Worm (Caenorhabditis elegans) whole organism, L3 larva: ENCODE measurements around the gene K11H3.3.

Source experiments
- R02D3.7 ChIP-seq: fragments of 150-350 bp; optimal IDR thresholded peaks from 2 replicates; lab custom pipeline; 2014; ENCODE audit warnings: missing biosample characterization, missing genetic modification characterization
- ZK546.5 ChIP-seq: sonication (generic microtip); optimal IDR thresholded peaks from 2 replicates; lab custom pipeline; 2017; ENCODE audit warnings: missing biosample characterization, missing genetic modification characterization
- aly-2 ChIP-seq: fragments of 150-350 bp; optimal IDR thresholded peaks from 2 replicates; lab custom pipeline; 2014; ENCODE audit warnings: missing biosample characterization, missing genetic modification characterization
- ama-1 ChIP-seq: fragments of 150-350 bp; optimal IDR thresholded peaks from 2 replicates; lab custom pipeline; 2018
- ceh-16 ChIP-seq: sonication (generic microtip); optimal IDR thresholded peaks from 2 replicates; lab custom pipeline; 2017; ENCODE audit warnings: missing biosample characterization, missing genetic modification characterization
- ceh-82 ChIP-seq: fragments of 150-350 bp; optimal IDR thresholded peaks from 2 replicates; lab custom pipeline; 2014; ENCODE audit warnings: missing biosample characterization, missing genetic modification characterization
- daf-12 ChIP-seq: fragments of 150-350 bp; optimal IDR thresholded peaks from 2 replicates; lab custom pipeline; 2014; ENCODE audit warnings: missing biosample characterization, missing genetic modification reagents, missing genetic modification characterization
- egl-27 ChIP-seq: sonication (generic microtip); optimal IDR thresholded peaks from 4 replicates; lab custom pipeline; 2017; ENCODE audit warnings: missing biosample characterization, missing genetic modification reagents, missing genetic modification characterization
- egl-5 ChIP-seq: fragments of 150-350 bp; optimal IDR thresholded peaks from 2 replicates; lab custom pipeline; 2017; ENCODE audit warnings: missing biosample characterization, missing genetic modification reagents, missing genetic modification characterization, inconsistent platforms
- elt-1 ChIP-seq: fragments of 150-350 bp; optimal IDR thresholded peaks from 2 replicates; lab custom pipeline; 2014; ENCODE audit warnings: missing biosample characterization, missing genetic modification characterization
- elt-2 ChIP-seq: sonication (generic microtip); optimal IDR thresholded peaks from 2 replicates; lab custom pipeline; 2016; ENCODE audit warnings: missing genetic modification reagents, mild to moderate bottlenecking, missing genetic modification characterization, missing compliant biosample characterization
- elt-3 ChIP-seq, 3 experiments: fragments of 150-350 bp in 1 of 3; sonication (generic microtip) in 2 of 3; optimal IDR thresholded peaks; 2 replicates in 2 of 3; 4 replicates in 1 of 3; lab custom pipeline; 2014 to 2017; ENCODE audit warnings: missing biosample characterization in 3 of 3, missing genetic modification characterization in 3 of 3
- eor-1 ChIP-seq, 2 experiments: fragments of 150-350 bp; optimal IDR thresholded peaks; 2 replicates each; lab custom pipeline; 2014 to 2018; ENCODE audit warnings: missing biosample characterization in 2 of 2, missing genetic modification characterization in 2 of 2
- fkh-10 ChIP-seq: sonication (generic microtip); optimal IDR thresholded peaks from 2 replicates; lab custom pipeline; 2017; ENCODE audit warnings: missing biosample characterization, missing genetic modification reagents, missing genetic modification characterization
- fkh-2 ChIP-seq: fragments of 150-350 bp; optimal IDR thresholded peaks from 2 replicates; lab custom pipeline; 2014; ENCODE audit warnings: missing biosample characterization, missing genetic modification reagents, missing genetic modification characterization
- fos-1 ChIP-seq: fragments of 150-350 bp; optimal IDR thresholded peaks from 2 replicates; lab custom pipeline; 2014; ENCODE audit warnings: missing biosample characterization, missing genetic modification characterization
- hmg-11 ChIP-seq: sonication (generic microtip); optimal IDR thresholded peaks from 2 replicates; lab custom pipeline; 2016; ENCODE audit warnings: missing genetic modification characterization, missing compliant biosample characterization
- jun-1 ChIP-seq: fragments of 150-350 bp; optimal IDR thresholded peaks from 2 replicates; lab custom pipeline; 2014; ENCODE audit warnings: missing biosample characterization, missing genetic modification reagents, missing genetic modification characterization
- lin-15B ChIP-seq: fragments of 150-350 bp; optimal IDR thresholded peaks from 2 replicates; lab custom pipeline; 2014; ENCODE audit warnings: missing biosample characterization, missing genetic modification characterization
- lin-39 ChIP-seq: fragments of 150-350 bp; optimal IDR thresholded peaks from 2 replicates; lab custom pipeline; 2018; ENCODE audit warnings: missing biosample characterization, missing genetic modification reagents, missing genetic modification characterization
- lsy-12 ChIP-seq: sonication (generic microtip); optimal IDR thresholded peaks from 2 replicates; lab custom pipeline; 2016; ENCODE audit warnings: mild to moderate bottlenecking, missing genetic modification characterization, missing compliant biosample characterization
- mdl-1 ChIP-seq: fragments of 150-350 bp; optimal IDR thresholded peaks from 2 replicates; lab custom pipeline; 2014; ENCODE audit warnings: missing biosample characterization, missing genetic modification characterization
- nfya-1 ChIP-seq: sonication (generic microtip); optimal IDR thresholded peaks from 2 replicates; lab custom pipeline; 2017; ENCODE audit warnings: missing genetic modification characterization, mild to moderate bottlenecking, missing compliant biosample characterization, antibody characterized with exemption, moderate library complexity; ENCODE audit not compliant: insufficient read depth
- nhr-12 ChIP-seq: fragments of 150-350 bp; optimal IDR thresholded peaks from 2 replicates; lab custom pipeline; 2014; ENCODE audit warnings: missing biosample characterization, missing genetic modification characterization
- nhr-23 ChIP-seq: fragments of 150-350 bp; optimal IDR thresholded peaks from 2 replicates; lab custom pipeline; 2014; ENCODE audit warnings: missing biosample characterization, missing genetic modification reagents, missing genetic modification characterization
- nhr-237 ChIP-seq: fragments of 150-350 bp; optimal IDR thresholded peaks from 2 replicates; lab custom pipeline; 2014; ENCODE audit warnings: missing biosample characterization, missing genetic modification characterization
- nhr-25 ChIP-seq: sonication (generic microtip); optimal IDR thresholded peaks from 2 replicates; lab custom pipeline; 2017; ENCODE audit warnings: missing biosample characterization, missing genetic modification characterization
- nhr-28 ChIP-seq: fragments of 150-350 bp; optimal IDR thresholded peaks from 2 replicates; lab custom pipeline; 2014; ENCODE audit warnings: missing biosample characterization, missing genetic modification characterization
- nhr-43 ChIP-seq: sonication (generic microtip); optimal IDR thresholded peaks from 2 replicates; lab custom pipeline; 2016; ENCODE audit warnings: mild to moderate bottlenecking, missing genetic modification characterization, missing compliant biosample characterization; ENCODE audit not compliant: poor library complexity, severe bottlenecking
- nhr-67 ChIP-seq: fragments of 150-350 bp; optimal IDR thresholded peaks from 2 replicates; lab custom pipeline; 2014; ENCODE audit warnings: missing biosample characterization, missing genetic modification characterization
- nhr-76 ChIP-seq: fragments of 150-350 bp; sonication (generic microtip); optimal IDR thresholded peaks from 5 replicates; lab custom pipeline; 2014; ENCODE audit warnings: missing biosample characterization, missing genetic modification characterization
- pha-4 ChIP-seq: fragments of 150-350 bp; optimal IDR thresholded peaks from 2 replicates; lab custom pipeline; 2014; ENCODE audit warnings: missing biosample characterization, missing genetic modification reagents, missing genetic modification characterization
- pqm-1 ChIP-seq: fragments of 150-350 bp; optimal IDR thresholded peaks from 2 replicates; lab custom pipeline; 2017; ENCODE audit warnings: missing biosample characterization, missing genetic modification characterization, inconsistent platforms
- sea-2 ChIP-seq: fragments of 150-350 bp; sonication (generic microtip); optimal IDR thresholded peaks from 4 replicates; lab custom pipeline; 2014; ENCODE audit warnings: missing biosample characterization, missing genetic modification reagents, missing genetic modification characterization
- skn-1 ChIP-seq: fragments of 150-350 bp; optimal IDR thresholded peaks from 2 replicates; lab custom pipeline; 2014; ENCODE audit warnings: missing biosample characterization, missing genetic modification characterization
- snpc-4 ChIP-seq: fragments of 150-350 bp; optimal IDR thresholded peaks from 2 replicates; lab custom pipeline; 2014; ENCODE audit warnings: missing biosample characterization, missing genetic modification characterization
- tbx-2 ChIP-seq: sonication (generic microtip); optimal IDR thresholded peaks from 2 replicates; lab custom pipeline; 2016; ENCODE audit warnings: mild to moderate bottlenecking, missing genetic modification characterization, missing compliant biosample characterization
- unc-39 ChIP-seq: sonication (generic microtip); optimal IDR thresholded peaks from 4 replicates; lab custom pipeline; 2017; ENCODE audit warnings: missing biosample characterization, missing genetic modification characterization
- unc-62 ChIP-seq: fragments of 150-350 bp; sonication (generic microtip); optimal IDR thresholded peaks from 4 replicates; lab custom pipeline; 2014; ENCODE audit warnings: missing biosample characterization, missing genetic modification reagents, missing genetic modification characterization
- zag-1 ChIP-seq: fragments of 150-350 bp; optimal IDR thresholded peaks from 2 replicates; lab custom pipeline; 2014; ENCODE audit warnings: missing biosample characterization, missing genetic modification characterization
- ztf-11 ChIP-seq: fragments of 150-350 bp; optimal IDR thresholded peaks from 2 replicates; lab custom pipeline; 2014; ENCODE audit warnings: missing biosample characterization, missing genetic modification characterization
- ztf-4 ChIP-seq: fragments of 150-350 bp; optimal IDR thresholded peaks from 2 replicates; lab custom pipeline; 2014; ENCODE audit warnings: missing biosample characterization, missing genetic modification characterization

The K11H3.3 gene

DNA sequence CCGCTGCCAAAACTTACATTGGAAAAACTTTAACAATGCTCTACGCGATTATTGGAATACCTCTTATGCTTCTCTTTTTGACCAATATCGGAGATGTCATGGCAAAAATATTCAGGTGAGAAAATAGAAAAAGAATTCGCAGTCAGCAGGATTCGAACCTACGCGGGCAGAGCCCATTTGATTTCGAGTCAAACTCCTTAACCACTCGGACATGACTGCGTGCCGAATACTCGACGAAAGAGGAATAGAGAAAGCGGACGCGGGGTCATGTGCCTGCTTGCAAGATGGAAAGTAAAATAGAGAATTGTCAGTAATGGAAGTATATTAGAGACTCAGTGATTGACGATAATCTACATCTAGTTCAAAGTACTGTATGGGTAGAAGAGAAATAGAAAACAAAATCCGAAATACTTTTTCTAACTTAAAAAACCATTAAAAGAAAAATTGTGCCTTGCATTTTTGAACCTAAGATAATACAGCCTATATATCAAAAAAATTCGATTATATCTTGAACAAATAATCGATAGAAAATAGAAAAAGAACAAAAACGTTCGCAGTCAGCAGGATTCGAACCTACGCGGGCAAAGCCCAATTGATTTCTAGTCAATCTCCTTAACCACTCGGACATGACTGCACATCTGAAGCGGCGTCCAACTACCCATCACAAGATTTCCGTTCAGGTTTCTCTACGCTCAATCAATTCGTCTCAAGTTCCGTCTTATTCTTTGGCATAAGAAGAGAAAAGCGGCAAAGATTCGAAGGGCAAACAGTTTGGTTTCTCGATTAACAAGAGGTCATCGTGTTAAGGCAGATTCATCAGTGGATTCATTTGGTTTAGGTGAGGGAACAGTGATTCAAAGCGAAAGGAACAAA is 10.1 kb downstream of the K11H3.3 start (continued):
- no peak for TF ChIP-seq ZK546.5 (tag; lab: Kevin White, UChicago)
- no peak for TF ChIP-seq R02D3.7 (tag; lab: Kevin White, UChicago)
- TF ChIP-seq aly-2: no peak
- no peak for TF ChIP-seq fkh-2 (tag; lab: Kevin White, UChicago)
- peak; percentile 71 for TF ChIP-seq jun-1 (tag; lab: Kevin White, UChicago)
- peak; percentile 62 for TF ChIP-seq egl-5 (tag; lab: Kevin White, UChicago)
- peak; percentile 72 for TF ChIP-seq lsy-12 (tag; lab: Kevin White, UChicago)
- peak; percentile 50 for TF ChIP-seq pha-4 (tag; lab: Kevin White, UChicago)
- TF ChIP-seq elt-3 (tag; optimal IDR thresholded peaks at IDR 0.05; lab: Kevin White, UChicago): peak in 1 of 3 experiments; percentile 38
- TF ChIP-seq fkh-10 (GFP tag; lab: Kevin White, UChicago): no peak
- TF ChIP-seq nhr-76: no peak
- TF ChIP-seq nhr-237 (tag; lab: Kevin White, UChicago): no peak
- no peak for TF ChIP-seq unc-62
- TF ChIP-seq unc-39 (tag; lab: Kevin White, UChicago): no peak
- TF ChIP-seq nfya-1: peak; percentile 47
- TF ChIP-seq lin-39 (tag; lab: Kevin White, UChicago): peak; percentile 58
- TF ChIP-seq ama-1 (lab: Kevin White, UChicago): no peak
- peak; percentile 10 for TF ChIP-seq lin-15B (tag; lab: Kevin White, UChicago)
- TF ChIP-seq hmg-11: peak; percentile 53
- no peak for TF ChIP-seq nhr-12 (tag; lab: Kevin White, UChicago)
- TF ChIP-seq nhr-28 (tag; lab: Kevin White, UChicago): no peak
- peak; percentile 46 for TF ChIP-seq skn-1 (tag; lab: Kevin White, UChicago)
- TF ChIP-seq ceh-16: no peak

DNA sequence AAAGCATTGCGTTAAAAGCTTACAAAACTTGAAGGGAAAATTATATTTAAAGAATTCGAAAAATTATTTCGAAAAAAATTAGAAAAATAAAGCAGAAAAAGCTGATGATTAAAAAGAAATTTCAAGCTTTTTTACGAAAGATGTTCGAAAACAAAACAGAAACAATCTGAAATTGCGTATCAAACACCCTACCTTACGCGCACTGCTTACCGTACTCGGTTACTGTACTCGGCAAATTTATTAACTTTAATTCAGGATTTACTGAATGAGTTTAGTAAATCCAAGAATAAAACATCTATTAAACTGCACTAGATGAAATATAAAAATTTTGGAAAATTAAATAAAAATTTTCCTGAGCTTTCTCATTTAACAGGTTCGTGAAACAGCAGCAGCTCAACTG is 10.8 kb downstream of the K11H3.3 start:
- TF ChIP-seq ztf-4 (tag; lab: Kevin White, UChicago) (no peak), nhr-12 (tag; lab: Kevin White, UChicago) (no peak)

DNA sequence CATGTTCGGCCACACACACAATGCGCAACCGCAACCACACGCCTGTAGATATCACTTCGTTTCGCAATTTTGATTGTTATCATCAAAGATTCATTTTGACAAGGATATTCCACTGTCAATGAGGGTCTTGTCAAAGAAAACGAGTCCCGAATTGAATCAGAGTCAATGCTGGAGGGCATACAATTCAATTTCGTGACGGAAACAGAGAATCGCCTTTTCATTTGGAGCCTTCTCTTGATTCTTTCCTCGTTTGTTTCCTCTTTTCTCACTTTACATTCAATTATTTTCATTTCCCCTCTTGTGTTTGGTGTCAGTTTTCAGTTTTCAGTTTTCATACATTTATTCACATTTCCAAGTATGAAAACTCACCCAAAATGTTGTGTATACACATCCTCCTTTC is 15.7 kb downstream of the K11H3.3 start:
- TF ChIP-seq sea-2 (GFP tag; lab: Kevin White, UChicago) (no peak), nhr-23 (peak; percentile 41), egl-5 (tag; lab: Kevin White, UChicago) (no peak), nhr-67 (tag; lab: Kevin White, UChicago) (no peak), nhr-43 (tag; lab: Kevin White, UChicago) (no peak)

DNA sequence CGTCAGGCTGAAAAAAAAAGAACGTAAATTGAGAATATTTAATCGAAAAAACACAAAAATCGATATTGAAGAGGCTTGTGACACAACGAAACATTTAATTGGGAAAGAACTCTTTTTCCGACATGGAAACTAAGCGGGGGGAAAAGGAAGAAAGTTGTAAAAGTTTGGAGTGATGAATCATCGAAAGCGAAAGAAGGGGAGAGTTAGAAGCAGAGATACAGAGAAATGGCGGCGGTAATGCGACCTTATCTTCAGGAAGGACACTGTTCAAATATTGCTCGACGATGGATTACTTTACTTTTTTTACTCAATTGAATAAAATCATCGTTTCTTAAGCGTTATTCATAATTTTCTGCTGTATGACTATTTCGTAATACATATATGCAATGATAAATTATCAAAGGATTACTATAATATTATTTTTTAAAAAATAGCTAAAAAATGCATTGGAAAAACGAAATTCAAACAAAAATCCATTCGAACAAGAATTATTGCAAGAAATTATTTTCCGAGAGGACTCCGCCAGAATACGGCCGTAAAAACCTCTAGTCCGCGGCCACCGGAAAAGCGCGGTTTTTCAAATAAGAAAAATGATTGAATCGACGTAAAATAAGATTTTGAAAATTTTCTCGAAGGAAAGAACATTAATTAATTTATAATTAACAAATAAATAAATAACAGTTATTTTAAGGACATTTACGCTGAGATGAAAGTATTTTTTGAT is 16.3 kb downstream of the K11H3.3 start, which contains the start of gene dhhc-4:
Gene dhhc-4 (minus strand): TSS at position 13 of the 724 bp plus-strand sequence.
- TF ChIP-seq fos-1 (tag; lab: Kevin White, UChicago) (peak; percentile 30), lin-39 (tag; lab: Kevin White, UChicago) (peak; percentile 42), mdl-1 (tag; lab: Kevin White, UChicago) (no peak), nfya-1 (peak; percentile 68), fkh-10 (GFP tag; lab: Kevin White, UChicago) (no peak), nhr-25 (no peak), ceh-82 (peak; percentile 47), daf-12 (tag; lab: Kevin White, UChicago) (no peak), R02D3.7 (tag; lab: Kevin White, UChicago) (peak; percentile 26), lsy-12 (tag; lab: Kevin White, UChicago) (peak; percentile 52), nhr-76 (no peak), tbx-2 (tag; lab: Kevin White, UChicago) (peak; percentile 28), lin-15B (tag; lab: Kevin White, UChicago) (peak; percentile 52), egl-5 (tag; lab: Kevin White, UChicago) (peak; percentile 50), nhr-67 (tag; lab: Kevin White, UChicago) (no peak), ztf-11 (no peak), jun-1 (tag; lab: Kevin White, UChicago) (peak; percentile 14), ceh-16 (no peak), snpc-4 (tag; lab: Kevin White, UChicago) (no peak), unc-62 (no peak), eor-1 (tag; optimal IDR thresholded peaks at IDR 0.05; lab: Kevin White, UChicago) (no peak), elt-1 (peak; percentile 26), pha-4 (tag; lab: Kevin White, UChicago) (peak; percentile 11), nhr-28 (tag; lab: Kevin White, UChicago) (no peak), ZK546.5 (tag; lab: Kevin White, UChicago) (peak; percentile 33), pqm-1 (tag; lab: Kevin White, UChicago) (peak; percentile 20), ama-1 (lab: Kevin White, UChicago) (peak; percentile 6), egl-27 (tag; lab: Kevin White, UChicago) (no peak), skn-1 (tag; lab: Kevin White, UChicago) (no peak), nhr-43 (tag; lab: Kevin White, UChicago) (peak; percentile 86), elt-2 (tag; lab: Kevin White, UChicago) (peak; percentile 39), zag-1 (tag; lab: Kevin White, UChicago) (no peak)
